Worm (Caenorhabditis elegans): Measurements from ENCODE around the gene abu-6.

Gene abu-6

DNA sequence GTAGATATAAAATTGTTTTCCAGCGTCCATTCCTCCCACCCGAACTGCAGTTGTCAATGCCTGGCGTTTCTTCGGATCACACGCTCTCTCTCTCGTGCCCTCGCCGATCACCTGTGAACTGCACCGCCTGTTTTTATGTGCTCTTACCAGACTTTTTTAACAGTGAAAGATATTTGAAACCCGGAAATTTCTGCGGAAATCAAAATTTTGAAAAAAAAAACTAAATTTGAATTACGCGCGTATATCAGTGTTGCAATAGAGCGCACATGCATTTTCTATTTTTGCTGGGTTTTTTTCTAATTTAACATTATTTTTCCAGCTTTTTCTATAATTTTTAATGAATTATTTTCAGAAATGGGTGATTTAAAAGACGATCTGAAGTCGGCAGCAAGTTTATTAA, 42.4 kb upstream of the abu-6 start, which contains the start of gene ttc-37 (continued):
- TF ChIP-seq ztf-11 (tag; optimal IDR thresholded peaks at IDR 0.05) (no peak), aly-2 (tag; optimal IDR thresholded peaks at IDR 0.05) (peak; percentile 41), unc-86 (tag; optimal IDR thresholded peaks at IDR 0.05) (peak; percentile 65), mep-1 (tag; optimal IDR thresholded peaks at IDR 0.05) (peak; percentile 70), lin-35 (GFP tag; optimal IDR thresholded peaks at IDR 0.05) (peak; percentile 97 to 99), dsc-1 (tag; optimal IDR thresholded peaks at IDR 0.05) (peak; percentile 75), ztf-4 (tag; optimal IDR thresholded peaks at IDR 0.05) (no peak), nhr-77 (tag; optimal IDR thresholded peaks at IDR 0.05) (no peak), lin-15B (tag; optimal IDR thresholded peaks at IDR 0.05) (peak; percentile 49), nhr-47 (tag; optimal IDR thresholded peaks at IDR 0.05) (peak; percentile 85), zip-4 (GFP tag; optimal IDR thresholded peaks at IDR 0.05) (no peak), fkh-10 (GFP tag; optimal IDR thresholded peaks at IDR 0.05) (no peak), nhr-19 (GFP tag; conservative IDR thresholded peaks at IDR 0.05) (peak; percentile 73), nhr-85 (tag) (peak; percentile 75), ceh-82 (tag; optimal IDR thresholded peaks at IDR 0.05) (peak; percentile 31 to 65 (median 51)), unc-98 (GFP tag; IDR thresholded peaks at IDR 0.05) (0 out of 2 replicates have a peak, but pooled peaks have one; percentile 7), unc-30 (tag; optimal IDR thresholded peaks at IDR 0.05) (no peak), fkh-4 (tag; optimal IDR thresholded peaks at IDR 0.05; ENCODE audit: borderline replicate concordance) (no peak), nhr-90 (tag; optimal IDR thresholded peaks at IDR 0.05; ENCODE audit: poor library complexity) (peak; percentile 46), rnt-1 (tag; optimal IDR thresholded peaks at IDR 0.05) (peak; percentile 66), unc-62 (GFP tag; optimal IDR thresholded peaks at IDR 0.05) (no peak), lin-13 (GFP tag; optimal IDR thresholded peaks at IDR 0.05) (peak; percentile 38), hpl-2 (GFP tag; optimal IDR thresholded peaks at IDR 0.05) (no peak), blmp-1 (tag; optimal IDR thresholded peaks at IDR 0.05) (peak; percentile 15), nhr-28 (tag; optimal IDR thresholded peaks at IDR 0.05) (no peak), nhr-84 (tag; optimal IDR thresholded peaks at IDR 0.05) (no peak), isw-1 (GFP tag; IDR thresholded peaks at IDR 0.05) (peak; percentile 13), pax-3 (tag; optimal IDR thresholded peaks at IDR 0.05) (no peak), Y116A8C.19 (tag; optimal IDR thresholded peaks at IDR 0.05; ENCODE audit: borderline replicate concordance) (no peak), mef-2 (tag; optimal IDR thresholded peaks at IDR 0.05) (no peak), ets-5 (GFP tag; IDR thresholded peaks at IDR 0.05) (no peak)

DNA sequence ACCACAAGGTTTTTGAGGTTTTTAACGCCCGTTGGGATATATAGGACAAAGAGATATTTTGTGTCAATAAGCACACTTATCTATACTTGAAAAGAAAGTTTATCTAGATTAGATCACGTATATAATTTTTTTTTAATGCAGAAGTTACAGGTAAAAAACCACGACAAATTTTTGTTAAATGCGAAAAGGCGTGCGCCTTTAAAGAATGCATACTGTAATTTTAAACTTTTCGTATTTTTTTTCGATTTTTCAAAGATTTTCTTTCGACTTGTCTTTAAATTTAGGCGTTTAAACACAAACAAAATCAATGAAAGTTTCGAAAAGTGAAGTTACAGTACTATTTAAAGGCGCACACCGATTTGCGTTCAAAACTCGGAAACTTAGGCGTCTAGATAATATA, 42.0 kb upstream of the abu-6 start:
- TF ChIP-seq sptf-1 (tag; optimal IDR thresholded peaks at IDR 0.05) (no peak), C04F5.9 (tag; optimal IDR thresholded peaks at IDR 0.05) (no peak), alr-1 (tag; optimal IDR thresholded peaks at IDR 0.05; ENCODE audit: borderline replicate concordance) (no peak), zag-1 (tag; optimal IDR thresholded peaks at IDR 0.05) (no peak), dpl-1 (GFP tag; optimal IDR thresholded peaks at IDR 0.05) (no peak), swsn-7 (tag; optimal IDR thresholded peaks at IDR 0.05) (no peak), hpl-2 (GFP tag; optimal IDR thresholded peaks at IDR 0.05) (no peak), lin-15B (tag; optimal IDR thresholded peaks at IDR 0.05) (no peak), nhr-11 (tag; optimal IDR thresholded peaks at IDR 0.05) (no peak), fos-1 (tag; optimal IDR thresholded peaks at IDR 0.05) (no peak), xbp-1 (tag; optimal IDR thresholded peaks at IDR 0.05) (no peak), elt-2 (tag; optimal IDR thresholded peaks at IDR 0.05) (no peak)

DNA sequence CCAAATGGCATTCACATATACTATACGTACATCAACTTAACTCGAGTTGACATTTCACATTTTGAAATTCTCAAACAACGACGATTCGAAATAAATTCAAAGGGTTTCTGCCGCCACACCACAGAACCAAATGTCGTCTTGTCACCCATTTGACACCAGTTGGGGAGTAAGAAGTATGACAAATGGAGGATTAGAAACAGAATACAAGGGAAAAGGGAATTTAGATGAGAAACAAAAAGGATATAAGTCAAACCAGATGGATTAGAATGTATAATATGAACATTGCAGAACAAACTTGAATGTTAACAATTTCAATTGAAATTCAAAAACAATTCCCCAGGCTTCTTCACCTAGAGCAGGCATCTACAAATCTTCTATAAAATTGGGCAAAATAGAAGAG, 40.0 kb upstream of the abu-6 start:
- TF ChIP-seq unc-30 (tag; optimal IDR thresholded peaks at IDR 0.05) (peak; percentile 1), dsc-1 (tag; optimal IDR thresholded peaks at IDR 0.05) (peak; percentile 62), zag-1 (tag; optimal IDR thresholded peaks at IDR 0.05) (no peak), hlh-4 (tag; optimal IDR thresholded peaks at IDR 0.05) (no peak)
